Fruit fly (Drosophila melanogaster): ENCODE measurements around the gene ple.

Gene ple

dm6 chr3L:6723338-6723737, 4.0 kb upstream of the ple start:
- TF ChIP-seq CG8478 (optimal IDR thresholded peaks at IDR 0.05) (no peak), CTCF (optimal IDR thresholded peaks at IDR 0.05) (no peak)

- TF ChIP-seq CTCF (optimal IDR thresholded peaks at IDR 0.05) (peak in 1 of 2 experiments; percentile 28), CG8478 (optimal IDR thresholded peaks at IDR 0.05) (no peak)
Observed at dm6 chr3L:6708995-6709606, 10.2 kb downstream of the ple start.

dm6 chr3L:6706723-6707591, 12.4 kb downstream of the ple start:
- TF ChIP-seq CG8478 (optimal IDR thresholded peaks at IDR 0.05) (no peak), CTCF (optimal IDR thresholded peaks at IDR 0.05) (no peak)

dm6 chr3L:6705865-6706264, 13.5 kb downstream of the ple start:
- no peak for TF ChIP-seq CG8478 (optimal IDR thresholded peaks at IDR 0.05)
- no peak for TF ChIP-seq CTCF (optimal IDR thresholded peaks at IDR 0.05)

dm6 chr3L:6704468-6705056, 14.8 kb downstream of the ple start, which contains the start of gene CG8519:
Gene CG8519, plus strand, starts transcription at chr3L:6704860.
- no peak for TF ChIP-seq CTCF (optimal IDR thresholded peaks at IDR 0.05)
- TF ChIP-seq CG8478 (optimal IDR thresholded peaks at IDR 0.05): no peak

dm6 chr3L:6703368-6703807, 15.9 kb downstream of the ple start, which contains the start of gene SP1173:
Gene SP1173, minus strand, starts transcription at chr3L:6703521.
- TF ChIP-seq CG8478 (optimal IDR thresholded peaks at IDR 0.05) (no peak), CTCF (optimal IDR thresholded peaks at IDR 0.05) (peak; percentile 40 to 56)

- no peak for TF ChIP-seq CG8478 (optimal IDR thresholded peaks at IDR 0.05)
- TF ChIP-seq CTCF (optimal IDR thresholded peaks at IDR 0.05): no peak
Observed at dm6 chr3L:6700962-6701477, 18.3 kb downstream of the ple start.

- TF ChIP-seq CG8478 (optimal IDR thresholded peaks at IDR 0.05) (no peak), CTCF (optimal IDR thresholded peaks at IDR 0.05) (no peak)
Observed at dm6 chr3L:6697353-6697752, 22.0 kb downstream of the ple start.

- TF ChIP-seq CTCF (optimal IDR thresholded peaks at IDR 0.05) (no peak), CG8478 (optimal IDR thresholded peaks at IDR 0.05) (no peak)
Observed at dm6 chr3L:6694181-6694580, 25.1 kb downstream of the ple start.

dm6 chr3L:6693191-6693590, 26.1 kb downstream of the ple start:
- TF ChIP-seq CG8478 (optimal IDR thresholded peaks at IDR 0.05): no peak
- TF ChIP-seq CTCF (optimal IDR thresholded peaks at IDR 0.05): no peak

- TF ChIP-seq CTCF (optimal IDR thresholded peaks at IDR 0.05) (peak; percentile 63 to 67), CG8478 (optimal IDR thresholded peaks at IDR 0.05) (no peak)
Observed at dm6 chr3L:6688920-6689319, 30.4 kb downstream of the ple start.

- no peak for TF ChIP-seq CG8478 (optimal IDR thresholded peaks at IDR 0.05)
- TF ChIP-seq CTCF (optimal IDR thresholded peaks at IDR 0.05): no peak
Observed at dm6 chr3L:6667716-6668115, 51.6 kb downstream of the ple start, which contains the start of gene Grl65a. Gene Grl65a, minus strand, starts transcription at chr3L:6667816.

- no peak for TF ChIP-seq CG8478 (optimal IDR thresholded peaks at IDR 0.05)
Observed at dm6 chr3L:6665541-6665940, 53.8 kb downstream of the ple start, which contains the start of gene eIF4E4. Gene eIF4E4, minus strand, starts transcription at chr3L:6665641.

Data from S2 (cell line).